Worm (Caenorhabditis elegans) whole organism, midembryonic: ENCODE data around the gene srh-32.

Experiments
- tab-1 ChIP-seq: fragments of 200-800 bp; sonication (Bioruptor generic); IDR thresholded peaks from 2 replicates; pipeline ENCODE4 v1.3.6; 2022; ENCODE audit warnings: missing genetic modification characterization, missing compliant biosample characterization
- ztf-23 ChIP-seq: fragments of 200-800 bp; sonication (Bioruptor generic); IDR thresholded peaks from 2 replicates; pipeline ENCODE4 v1.3.6; 2022; ENCODE audit warnings: missing genetic modification reagents, missing genetic modification characterization, missing compliant biosample characterization
- ztf-29 ChIP-seq: fragments of 200-800 bp; sonication (Bioruptor generic); IDR thresholded peaks from 2 replicates; pipeline ENCODE4 v1.3.6; 2022; ENCODE audit warnings: missing genetic modification reagents, missing genetic modification characterization, missing compliant biosample characterization

DNA sequence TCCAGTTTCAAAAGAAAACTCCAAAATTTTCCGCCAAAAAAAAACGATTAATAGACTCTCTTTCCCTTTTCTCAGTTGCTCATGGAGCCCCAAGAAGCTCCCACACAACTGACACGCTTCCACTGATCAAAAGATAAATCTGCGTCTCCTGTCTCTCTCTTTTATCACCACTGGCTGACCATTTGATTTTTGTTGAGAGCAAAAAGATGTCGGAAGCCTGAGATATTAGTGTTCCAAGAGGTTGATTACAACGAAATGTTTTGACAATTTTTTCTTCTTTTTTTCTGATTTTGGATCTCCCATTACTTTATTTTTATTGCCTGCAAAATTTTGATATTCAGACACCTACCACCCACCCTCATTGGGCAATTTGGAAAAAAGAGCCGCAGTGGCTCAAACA, 31.5 kb downstream of the srh-32 start, which contains the start of gene twk-42:
- TF ChIP-seq tab-1 (GFP tag; lab: Robert Waterston, UW) (no peak), ztf-29 (no peak), ztf-23 (no peak)
